Worm (Caenorhabditis elegans) whole organism, young adult: Measurements from ENCODE around the gene his-73.

Source experiments
- D2030.7 ChIP-seq: fragments of 200-800 bp; sonication (Bioruptor generic); IDR thresholded peaks from 2 replicates; pipeline ENCODE4 v1.3.6; 2022; ENCODE audit warnings: missing genetic modification reagents, missing genetic modification characterization, missing compliant biosample characterization
- F22D6.2 ChIP-seq: sonication (generic microtip); optimal IDR thresholded peaks from 2 replicates; lab custom pipeline; 2016; ENCODE audit warnings: mild to moderate bottlenecking, missing genetic modification characterization, missing compliant biosample characterization
- F39B2.1 ChIP-seq: fragments of 200-800 bp; sonication (Bioruptor generic); IDR thresholded peaks from 2 replicates; pipeline ENCODE4 v1.3.6; 2022; ENCODE audit warnings: missing genetic modification reagents, missing genetic modification characterization, missing compliant biosample characterization
- F49E8.2 ChIP-seq: sonication (generic microtip); optimal IDR thresholded peaks from 3 replicates; lab custom pipeline; 2017; ENCODE audit warnings: missing genetic modification characterization, mild to moderate bottlenecking, missing compliant biosample characterization, antibody characterized with exemption, moderate library complexity; ENCODE audit not compliant: insufficient read depth
- F55B11.4 ChIP-seq: sonication (generic microtip); optimal IDR thresholded peaks from 2 replicates; lab custom pipeline; 2016; ENCODE audit warnings: missing compliant biosample characterization, missing genetic modification characterization, borderline replicate concordance; ENCODE audit not compliant: insufficient read depth
- K11D2.4 ChIP-seq: fragments of 200-800 bp; sonication (Bioruptor generic); IDR thresholded peaks from 2 replicates; pipeline ENCODE4 v1.3.6; 2022; ENCODE audit warnings: missing genetic modification reagents, missing genetic modification characterization, missing compliant biosample characterization
- Y56A3A.18 ChIP-seq: fragments of 200-800 bp; sonication (Bioruptor generic); IDR thresholded peaks from 2 replicates; pipeline ENCODE4 v1.3.6; 2022; ENCODE audit warnings: missing genetic modification reagents, missing genetic modification characterization, missing compliant biosample characterization
- Y79H2A.3 ChIP-seq: fragments of 200-800 bp; sonication (Bioruptor generic); conservative IDR thresholded peaks from 2 replicates; pipeline ENCODE4 v1.3.6; 2022; ENCODE audit warnings: missing genetic modification reagents, missing genetic modification characterization, missing compliant biosample characterization
- ZK185.1 ChIP-seq: sonication (generic microtip); optimal IDR thresholded peaks from 2 replicates; lab custom pipeline; 2016; ENCODE audit warnings: mild to moderate bottlenecking, missing genetic modification characterization, missing compliant biosample characterization; ENCODE audit not compliant: poor library complexity, severe bottlenecking
- attf-6 ChIP-seq: fragments of 200-800 bp; sonication (Bioruptor generic); IDR thresholded peaks from 2 replicates; pipeline ENCODE4 v1.3.6; 2022; ENCODE audit warnings: missing genetic modification reagents, missing genetic modification characterization, missing compliant biosample characterization
- bed-1 ChIP-seq: fragments of 200-800 bp; sonication (Bioruptor generic); IDR thresholded peaks from 2 replicates; pipeline ENCODE4 v1.3.6; 2022; ENCODE audit warnings: missing genetic modification reagents, missing genetic modification characterization, missing compliant biosample characterization
- cebp-2 ChIP-seq: fragments of 200-800 bp; sonication (Bioruptor generic); IDR thresholded peaks from 2 replicates; pipeline ENCODE4 v1.3.6; 2022; ENCODE audit warnings: missing genetic modification characterization, missing compliant biosample characterization
- ceh-100 ChIP-seq: fragments of 200-800 bp; sonication (Bioruptor generic); IDR thresholded peaks from 2 replicates; pipeline ENCODE4 v1.3.6; 2022; ENCODE audit warnings: missing genetic modification reagents, missing genetic modification characterization, missing compliant biosample characterization
- ceh-27 ChIP-seq: fragments of 200-800 bp; sonication (Bioruptor generic); optimal IDR thresholded peaks from 2 replicates; lab custom pipeline; 2018; ENCODE audit warnings: mild to moderate bottlenecking, missing genetic modification characterization, moderate library complexity, missing compliant biosample characterization
- ceh-58 ChIP-seq: fragments of 200-800 bp; sonication (Bioruptor generic); IDR thresholded peaks from 2 replicates; pipeline ENCODE4 v1.3.6; 2022; ENCODE audit warnings: missing genetic modification characterization, missing compliant biosample characterization
- dpff-1 ChIP-seq: sonication (generic microtip); optimal IDR thresholded peaks from 2 replicates; lab custom pipeline; 2017; ENCODE audit warnings: mild to moderate bottlenecking, missing genetic modification characterization, missing compliant biosample characterization
- dpl-1 ChIP-seq: fragments of 150-350 bp; optimal IDR thresholded peaks from 2 replicates; lab custom pipeline; 2014; ENCODE audit warnings: missing biosample characterization, missing genetic modification reagents, missing genetic modification characterization
- efl-1 ChIP-seq: fragments of 150-350 bp; optimal IDR thresholded peaks from 2 replicates; lab custom pipeline; 2014; ENCODE audit warnings: missing biosample characterization, missing genetic modification reagents, missing genetic modification characterization
- egl-18 ChIP-seq: fragments of 200-800 bp; sonication (Bioruptor generic); IDR thresholded peaks from 2 replicates; pipeline ENCODE4 v1.3.6; 2022; ENCODE audit warnings: missing genetic modification reagents, missing genetic modification characterization, missing compliant biosample characterization
- egl-44 ChIP-seq: fragments of 200-800 bp; sonication (Bioruptor generic); IDR thresholded peaks from 2 replicates; pipeline ENCODE4 v1.3.6; 2022; ENCODE audit warnings: missing genetic modification reagents, missing genetic modification characterization, missing compliant biosample characterization
- egrh-3 ChIP-seq: fragments of 200-800 bp; sonication (Bioruptor generic); IDR thresholded peaks from 2 replicates; pipeline ENCODE4 v1.3.6; 2022; ENCODE audit warnings: missing genetic modification reagents, missing genetic modification characterization, missing compliant biosample characterization
- ets-4 ChIP-seq: fragments of 200-800 bp; sonication (Bioruptor generic); optimal IDR thresholded peaks from 2 replicates; lab custom pipeline; 2018; ENCODE audit warnings: mild to moderate bottlenecking, missing genetic modification characterization, missing compliant biosample characterization
- hlh-12 ChIP-seq: sonication (generic microtip); optimal IDR thresholded peaks from 2 replicates; lab custom pipeline; 2016; ENCODE audit warnings: missing genetic modification characterization, missing compliant biosample characterization
- hlh-26 ChIP-seq: fragments of 200-800 bp; sonication (Bioruptor generic); conservative IDR thresholded peaks from 2 replicates; pipeline ENCODE4 v1.3.6; 2022; ENCODE audit warnings: missing genetic modification reagents, missing genetic modification characterization, missing compliant biosample characterization
- hsf-1 ChIP-seq: fragments of 200-800 bp; sonication (Bioruptor generic); IDR thresholded peaks from 2 replicates; pipeline ENCODE4 v1.3.6; 2022; ENCODE audit warnings: missing genetic modification reagents, missing genetic modification characterization, missing compliant biosample characterization
- let-607 ChIP-seq, 2 experiments: fragments of 200-800 bp in 1 of 2; sonication (Bioruptor generic) in 1 of 2; sonication (generic microtip) in 1 of 2; optimal IDR thresholded peaks; 2 replicates each; lab custom pipeline; 2016 to 2018; ENCODE audit warnings: mild to moderate bottlenecking in 2 of 2, missing compliant biosample characterization in 2 of 2, missing genetic modification characterization in 2 of 2, moderate library complexity in 2 of 2, missing genotype in 1 of 2
- lin-26 ChIP-seq: fragments of 200-800 bp; sonication (Bioruptor generic); IDR thresholded peaks from 2 replicates; pipeline ENCODE4 v1.3.6; 2022; ENCODE audit warnings: missing genetic modification reagents, missing genetic modification characterization, missing compliant biosample characterization
- lin-35 ChIP-seq, 3 experiments: fragments of 150-350 bp in 2 of 3; sonication (generic microtip) in 1 of 3; optimal IDR thresholded peaks; 2 replicates each; lab custom pipeline; 2014 to 2018; ENCODE audit warnings: missing biosample characterization in 3 of 3, missing genetic modification characterization in 3 of 3, missing genetic modification reagents in 3 of 3
- lin-54 ChIP-seq: fragments of 200-800 bp; sonication (Bioruptor generic); optimal IDR thresholded peaks from 2 replicates; lab custom pipeline; 2018; ENCODE audit warnings: mild to moderate bottlenecking, missing genetic modification characterization, missing compliant biosample characterization
- madf-3 ChIP-seq: fragments of 200-800 bp; sonication (Bioruptor generic); IDR thresholded peaks from 2 replicates; pipeline ENCODE4 v1.3.6; 2022; ENCODE audit warnings: missing genetic modification reagents, missing genetic modification characterization, missing compliant biosample characterization
- madf-6 ChIP-seq: fragments of 200-800 bp; sonication (Bioruptor generic); IDR thresholded peaks from 2 replicates; pipeline ENCODE4 v1.3.6; 2022; ENCODE audit warnings: missing genetic modification reagents, missing genetic modification characterization, missing compliant biosample characterization
- mcd-1 ChIP-seq: fragments of 200-800 bp; sonication (Bioruptor generic); IDR thresholded peaks from 2 replicates; pipeline ENCODE4 v1.3.6; 2022; ENCODE audit warnings: missing genetic modification reagents, missing genetic modification characterization, missing compliant biosample characterization
- mel-28 ChIP-seq: sonication (generic microtip); optimal IDR thresholded peaks from 2 replicates; lab custom pipeline; 2016; ENCODE audit warnings: borderline replicate concordance, mild to moderate bottlenecking, missing genetic modification characterization, missing compliant biosample characterization
- nfya-1 ChIP-seq: sonication (generic microtip); optimal IDR thresholded peaks from 2 replicates; lab custom pipeline; 2017; ENCODE audit warnings: antibody characterized with exemption, missing compliant biosample characterization, missing genetic modification characterization, borderline replicate concordance; ENCODE audit not compliant: insufficient read depth
- nhr-179 ChIP-seq: sonication (generic microtip); optimal IDR thresholded peaks from 2 replicates; lab custom pipeline; 2016; ENCODE audit warnings: mild to moderate bottlenecking, missing genetic modification characterization, missing compliant biosample characterization
- nhr-80 ChIP-seq: sonication (generic microtip); optimal IDR thresholded peaks from 2 replicates; lab custom pipeline; 2016; ENCODE audit warnings: missing genetic modification characterization, missing compliant biosample characterization
- nhr-90 ChIP-seq: sonication (generic microtip); optimal IDR thresholded peaks from 2 replicates; lab custom pipeline; 2016; ENCODE audit warnings: missing genotype, mild to moderate bottlenecking, missing genetic modification characterization, missing compliant biosample characterization
- pbrm-1 ChIP-seq: fragments of 200-800 bp; sonication (Bioruptor generic); IDR thresholded peaks from 2 replicates; pipeline ENCODE4 v1.3.6; 2022; ENCODE audit warnings: missing genetic modification reagents, missing genetic modification characterization, missing compliant biosample characterization
- pha-4 ChIP-seq: fragments of 150-350 bp; sonication (generic microtip); optimal IDR thresholded peaks from 2 replicates; lab custom pipeline; 2014; ENCODE audit warnings: missing biosample characterization, missing genetic modification reagents, missing genetic modification characterization
- rec-8 ChIP-seq, 2 experiments: sonication (generic microtip); optimal IDR thresholded peaks; 2 replicates each; lab custom pipeline; 2016; ENCODE audit warnings: mild to moderate bottlenecking in 2 of 2, missing genetic modification characterization in 2 of 2, missing genetic modification reagents in 2 of 2, missing genotype in 2 of 2, missing biosample characterization in 1 of 2, missing compliant biosample characterization in 1 of 2, moderate library complexity in 1 of 2
- rpc-1 ChIP-seq, 2 experiments: fragments of 150-350 bp in 1 of 2; sonication (generic microtip) in 1 of 2; optimal IDR thresholded peaks; 2 replicates each; lab custom pipeline; 2014 to 2018; ENCODE audit warnings: missing biosample characterization in 1 of 2, missing genetic modification characterization in 1 of 2, missing genetic modification reagents in 1 of 2, missing genotype in 1 of 2
- tbp1 ChIP-seq: fragments of 200-800 bp; sonication (Bioruptor generic); optimal IDR thresholded peaks from 2 replicates; lab custom pipeline; 2018; ENCODE audit warnings: mild to moderate bottlenecking, missing genetic modification characterization, missing compliant biosample characterization
- zfh-2 ChIP-seq: fragments of 200-800 bp; sonication (Bioruptor generic); conservative IDR thresholded peaks from 2 replicates; pipeline ENCODE4 v1.3.6; 2022; ENCODE audit warnings: missing genetic modification reagents, missing genetic modification characterization, missing compliant biosample characterization
- ztf-25 ChIP-seq: fragments of 200-800 bp; sonication (Bioruptor generic); IDR thresholded peaks from 2 replicates; pipeline ENCODE4 v1.3.6; 2022; ENCODE audit warnings: missing genetic modification reagents, missing genetic modification characterization, missing compliant biosample characterization
- ztf-26 ChIP-seq: sonication (generic microtip); optimal IDR thresholded peaks from 2 replicates; lab custom pipeline; 2017; ENCODE audit warnings: missing genetic modification characterization, missing compliant biosample characterization
- ztf-28 ChIP-seq: fragments of 200-800 bp; sonication (Bioruptor generic); IDR thresholded peaks from 2 replicates; pipeline ENCODE4 v1.3.6; 2022; ENCODE audit warnings: missing genetic modification reagents, missing genetic modification characterization, missing compliant biosample characterization
- ztf-6 ChIP-seq: fragments of 200-800 bp; sonication (Bioruptor generic); IDR thresholded peaks from 2 replicates; pipeline ENCODE4 v1.3.6; 2022; ENCODE audit warnings: missing genetic modification reagents, missing genetic modification characterization, missing compliant biosample characterization

The his-73 gene

ce11 chrII:13199674-13200215 lies 16.2 kb downstream of the his-73 start, which contains the start of gene btf-1 (continued):
- TF ChIP-seq rec-8 (tag; optimal IDR thresholded peaks at IDR 0.05; lab: Kevin White, UChicago) (peak in 1 of 2 experiments; percentile 27), dpl-1 (GFP tag; lab: Kevin White, UChicago) (peak; percentile 61), nfya-1 (tag; lab: Kevin White, UChicago) (no peak), hlh-12 (no peak), let-607 (tag; optimal IDR thresholded peaks at IDR 0.05; lab: Kevin White, UChicago) (peak; percentile 56 to 72), bed-1 (GFP tag; lab: Robert Waterston, UW) (no peak), Y56A3A.18 (GFP tag; lab: Robert Waterston, UW) (no peak), lin-26 (no peak), F49E8.2 (tag; lab: Kevin White, UChicago) (no peak), mel-28 (tag; lab: Kevin White, UChicago) (peak; percentile 60), ztf-28 (GFP tag; lab: Robert Waterston, UW) (0 out of 2 replicates have a peak, but pooled peaks have one; percentile 45), ztf-26 (tag; lab: Kevin White, UChicago) (peak; percentile 11), attf-6 (no peak), ztf-25 (GFP tag; lab: Robert Waterston, UW) (no peak), K11D2.4 (GFP tag; lab: Robert Waterston, UW) (peak; percentile 80), hlh-26 (GFP tag; lab: Robert Waterston, UW) (no peak), ets-4 (GFP tag; lab: Kevin White, UChicago) (no peak), mcd-1 (GFP tag; lab: Robert Waterston, UW) (peak; percentile 95), egl-18 (GFP tag; lab: Robert Waterston, UW) (no peak), D2030.7 (GFP tag; lab: Robert Waterston, UW) (0 out of 2 replicates have a peak, but pooled peaks have one; percentile 20), nhr-90 (no peak), Y79H2A.3 (GFP tag; lab: Robert Waterston, UW) (no peak), pbrm-1 (GFP tag; lab: Robert Waterston, UW) (peak; percentile 55; the same call in 1 of the 2 replicates), ZK185.1 (no peak), nhr-179 (tag; lab: Kevin White, UChicago) (no peak), madf-3 (GFP tag; lab: Robert Waterston, UW) (no peak), lin-35 (GFP tag; optimal IDR thresholded peaks at IDR 0.05; lab: Kevin White, UChicago) (peak in 1 of 3 experiments; percentile 86), hsf-1 (GFP tag; lab: Robert Waterston, UW) (no peak), dpff-1 (tag; lab: Kevin White, UChicago) (no peak), zfh-2 (GFP tag; lab: Robert Waterston, UW) (no peak), tbp1 (GFP tag; lab: Kevin White, UChicago) (peak; percentile 33), egrh-3 (no peak), F22D6.2 (tag; lab: Kevin White, UChicago) (no peak), ztf-6 (GFP tag; lab: Robert Waterston, UW) (no peak), F55B11.4 (tag; lab: Kevin White, UChicago) (no peak), madf-6 (GFP tag; lab: Robert Waterston, UW) (no peak; the same call in 1 of the 2 replicates), efl-1 (GFP tag; lab: Kevin White, UChicago) (peak; percentile 66), cebp-2 (GFP tag; lab: Robert Waterston, UW) (no peak), ceh-58 (GFP tag; lab: Robert Waterston, UW) (no peak), pha-4 (tag; lab: Kevin White, UChicago) (peak; percentile 19), lin-54 (GFP tag; lab: Kevin White, UChicago) (peak; percentile 92), ceh-27 (GFP tag; lab: Kevin White, UChicago) (peak; percentile 47), egl-44 (GFP tag; lab: Robert Waterston, UW) (no peak), nhr-80 (tag; lab: Kevin White, UChicago) (no peak), F39B2.1 (no peak), ceh-100 (GFP tag; lab: Robert Waterston, UW) (peak; percentile 97), rpc-1 (optimal IDR thresholded peaks at IDR 0.05; lab: Kevin White, UChicago) (no peak), rpc-1 (tag; optimal IDR thresholded peaks at IDR 0.05; lab: Kevin White, UChicago) (no peak)
